Worm (Caenorhabditis elegans) whole organism, late embryonic: ENCODE results near the gene T09F3.5.

Experiments
- F13H6.1 ChIP-seq: sonication (generic microtip); optimal IDR thresholded peaks from 2 replicates; lab custom pipeline; 2016; ENCODE audit warnings: missing genetic modification characterization, missing compliant biosample characterization
- T23F11.4 ChIP-seq: fragments of 200-800 bp; sonication (Bioruptor generic); optimal IDR thresholded peaks from 2 replicates; lab custom pipeline; 2018; ENCODE audit warnings: mild to moderate bottlenecking, missing genetic modification characterization, missing compliant biosample characterization
- ceh-18 ChIP-seq: sonication (generic microtip); optimal IDR thresholded peaks from 2 replicates; lab custom pipeline; 2016; ENCODE audit warnings: missing genetic modification characterization, missing compliant biosample characterization
- ceh-9 ChIP-seq: sonication (generic microtip); optimal IDR thresholded peaks from 2 replicates; lab custom pipeline; 2016; ENCODE audit warnings: mild to moderate bottlenecking, missing genetic modification characterization, inconsistent platforms, missing compliant biosample characterization
- dve-1 ChIP-seq: sonication (generic microtip); optimal IDR thresholded peaks from 2 replicates; lab custom pipeline; 2017; ENCODE audit warnings: antibody characterized with exemption, mild to moderate bottlenecking, missing genetic modification characterization, missing compliant biosample characterization
- fkh-10 ChIP-seq: fragments of 150-350 bp; optimal IDR thresholded peaks from 2 replicates; lab custom pipeline; 2014; ENCODE audit warnings: missing biosample characterization, missing genetic modification reagents, missing genetic modification characterization
- hlh-13 ChIP-seq: fragments of 200-800 bp; sonication (Bioruptor generic); optimal IDR thresholded peaks from 2 replicates; lab custom pipeline; 2018; ENCODE audit warnings: mild to moderate bottlenecking, missing genetic modification characterization, missing compliant biosample characterization
- lin-11 ChIP-seq: fragments of 200-800 bp; sonication (Bioruptor generic); optimal IDR thresholded peaks from 2 replicates; lab custom pipeline; 2018; ENCODE audit warnings: mild to moderate bottlenecking, missing genetic modification characterization, missing compliant biosample characterization
- rnt-1 ChIP-seq: sonication (generic microtip); optimal IDR thresholded peaks from 2 replicates; lab custom pipeline; 2016; ENCODE audit warnings: missing genetic modification characterization, missing compliant biosample characterization
- sox-4 ChIP-seq: sonication (generic microtip); optimal IDR thresholded peaks from 2 replicates; lab custom pipeline; 2017; ENCODE audit warnings: mild to moderate bottlenecking, missing genetic modification characterization, inconsistent platforms, missing compliant biosample characterization
- unc-55 ChIP-seq: sonication (generic microtip); optimal IDR thresholded peaks from 2 replicates; lab custom pipeline; 2017; ENCODE audit warnings: missing biosample characterization, missing genetic modification reagents, missing genetic modification characterization
- unc-86 ChIP-seq: sonication (generic microtip); optimal IDR thresholded peaks from 2 replicates; lab custom pipeline; 2016; ENCODE audit warnings: missing genetic modification characterization, missing compliant biosample characterization

DNA sequence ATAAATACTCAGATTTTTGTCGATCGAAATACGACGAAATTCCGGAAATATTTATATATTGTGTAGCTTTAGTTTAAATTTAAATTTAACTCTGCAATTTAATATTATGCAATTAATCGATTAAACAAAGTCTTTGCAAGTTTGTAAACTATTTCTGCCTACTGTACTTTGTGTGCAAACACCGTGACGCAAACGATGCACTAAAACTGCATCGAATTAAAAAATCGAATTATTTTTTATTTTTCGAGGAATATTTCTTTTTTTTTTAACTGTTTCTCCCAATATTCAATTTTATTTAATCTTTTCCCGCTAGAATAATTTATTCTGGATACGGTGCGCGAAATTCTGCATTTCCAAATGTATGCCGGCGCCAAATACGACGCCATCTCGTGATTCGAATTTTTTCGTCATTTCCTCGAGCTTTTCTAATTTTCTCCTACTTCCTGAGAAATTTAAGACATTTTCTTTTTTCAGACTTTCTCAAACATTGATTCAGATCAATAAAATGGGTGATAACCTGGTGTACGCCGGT, 19.7 kb downstream of the T09F3.5 start, which contains the start of gene eif-2A:
- TF ChIP-seq rnt-1 (tag; lab: Kevin White, UChicago) (no peak), ceh-9 (no peak), sox-4 (no peak), dve-1 (tag; lab: Kevin White, UChicago) (no peak), F13H6.1 (tag; lab: Kevin White, UChicago) (no peak), unc-86 (tag; lab: Kevin White, UChicago) (no peak), lin-11 (tag; lab: Kevin White, UChicago) (no peak), hlh-13 (no peak), ceh-18 (tag; lab: Kevin White, UChicago) (no peak), T23F11.4 (no peak), unc-55 (GFP tag; lab: Kevin White, UChicago) (no peak), fkh-10 (GFP tag; lab: Kevin White, UChicago) (no peak)
